Fruit fly (Drosophila melanogaster) whole organism, pupa: Measurements from ENCODE around the gene Gclc.

Experiments used
- CG10348 ChIP-seq: fragments of 200-800 bp; sonication (Bioruptor generic); IDR thresholded peaks from 2 replicates; pipeline ENCODE4 v1.3.6; 2022; ENCODE audit warnings: missing biosample characterization, missing genetic modification characterization
- CG12605 ChIP-seq: fragments of 200-800 bp; sonication (Bioruptor generic); IDR thresholded peaks from 2 replicates; pipeline ENCODE4 v1.3.6; 2022; ENCODE audit warnings: missing biosample characterization, missing genetic modification characterization
- CG13204 ChIP-seq: fragments of 200-800 bp; sonication (Bioruptor generic); optimal IDR thresholded peaks from 2 replicates; lab custom pipeline; 2018; ENCODE audit warnings: missing biosample characterization, mild to moderate bottlenecking, missing genetic modification characterization, moderate library complexity
- CG14655 ChIP-seq: fragments of 200-800 bp; sonication (Bioruptor generic); optimal IDR thresholded peaks from 3 replicates; lab custom pipeline; 2017; ENCODE audit warnings: mild to moderate bottlenecking, missing biosample characterization, missing genetic modification reagents, missing genetic modification characterization
- CG15710 ChIP-seq: fragments of 200-800 bp; sonication (Bioruptor generic); optimal IDR thresholded peaks from 2 replicates; lab custom pipeline; 2018; ENCODE audit warnings: missing biosample characterization, mild to moderate bottlenecking, missing genetic modification characterization, moderate library complexity
- CG17806 ChIP-seq: fragments of 200-800 bp; sonication (Bioruptor generic); optimal IDR thresholded peaks from 2 replicates; lab custom pipeline; 2018; ENCODE audit warnings: missing biosample characterization, mild to moderate bottlenecking, missing genetic modification characterization, moderate library complexity
- CG32121 ChIP-seq: fragments of 200-800 bp; sonication (Bioruptor generic); IDR thresholded peaks from 2 replicates; pipeline ENCODE4 v1.3.6; 2022; ENCODE audit warnings: missing biosample characterization, missing genetic modification characterization
- CG34367 ChIP-seq: fragments of 200-800 bp; sonication (Bioruptor generic); optimal IDR thresholded peaks from 2 replicates; lab custom pipeline; 2018; ENCODE audit warnings: missing biosample characterization, mild to moderate bottlenecking, missing genetic modification characterization
- CG4496 ChIP-seq: fragments of 200-800 bp; sonication (Bioruptor generic); IDR thresholded peaks from 3 replicates; pipeline ENCODE4 v1.3.6; 2022; ENCODE audit warnings: missing biosample characterization, missing genetic modification characterization
- CG8159 ChIP-seq: fragments of 200-800 bp; sonication (Bioruptor generic); optimal IDR thresholded peaks from 3 replicates; lab custom pipeline; 2018; ENCODE audit warnings: missing biosample characterization, mild to moderate bottlenecking, missing genetic modification characterization, moderate library complexity
- CG8301 ChIP-seq: fragments of 200-800 bp; sonication (Bioruptor generic); optimal IDR thresholded peaks from 2 replicates; lab custom pipeline; 2018; ENCODE audit warnings: missing biosample characterization, mild to moderate bottlenecking, missing genetic modification characterization
- CG9948 ChIP-seq: fragments of 200-800 bp; sonication (Bioruptor generic); optimal IDR thresholded peaks from 2 replicates; lab custom pipeline; 2018; ENCODE audit warnings: missing biosample characterization, mild to moderate bottlenecking, missing genetic modification characterization, moderate library complexity
- D1 ChIP-seq: fragments of 200-800 bp; sonication (Bioruptor generic); optimal IDR thresholded peaks from 2 replicates; lab custom pipeline; 2018; ENCODE audit warnings: missing biosample characterization, mild to moderate bottlenecking, missing genetic modification characterization, moderate library complexity
- EcR ChIP-seq: fragments of 200-800 bp; sonication (Bioruptor generic); optimal IDR thresholded peaks from 3 replicates; lab custom pipeline; 2019; ENCODE audit warnings: missing biosample characterization, missing genetic modification characterization, mild to moderate bottlenecking, moderate library complexity, missing genetic modification reagents
- Ets98B ChIP-seq: fragments of 200-800 bp; sonication (Bioruptor generic); IDR thresholded peaks from 2 replicates; pipeline ENCODE4 v1.3.6; 2022; ENCODE audit warnings: missing biosample characterization, missing genetic modification characterization
- Pif1A ChIP-seq: fragments of 200-800 bp; sonication (Bioruptor generic); optimal IDR thresholded peaks from 3 replicates; lab custom pipeline; 2016; ENCODE audit warnings: missing biosample characterization, missing genetic modification characterization
- Pif1B ChIP-seq: fragments of 200-800 bp; sonication (Bioruptor generic); optimal IDR thresholded peaks from 3 replicates; lab custom pipeline; 2016; ENCODE audit warnings: missing biosample characterization, missing genetic modification characterization
- Snoo ChIP-seq: fragments of 200-800 bp; sonication (Bioruptor generic); optimal IDR thresholded peaks from 3 replicates; lab custom pipeline; 2017; ENCODE audit warnings: missing biosample characterization, mild to moderate bottlenecking, missing genetic modification characterization, inconsistent platforms
- fd96Ca ChIP-seq: fragments of 200-800 bp; sonication (Bioruptor generic); IDR thresholded peaks from 3 replicates; pipeline ENCODE4 v1.3.6; 2022; ENCODE audit warnings: missing biosample characterization, missing genetic modification characterization
- gl ChIP-seq: fragments of 200-800 bp; sonication (Bioruptor generic); optimal IDR thresholded peaks from 2 replicates; lab custom pipeline; 2018; ENCODE audit warnings: missing biosample characterization, mild to moderate bottlenecking, missing genetic modification characterization
- rn ChIP-seq: fragments of 200-800 bp; sonication (Bioruptor generic); IDR thresholded peaks from 2 replicates; pipeline ENCODE4 v1.3.6; 2022; ENCODE audit warnings: missing biosample characterization, missing genetic modification characterization

The Gclc gene

dm6 chrX:8113386-8114279, 2.3 kb downstream of the Gclc start:
- TF ChIP-seq CG34367 (tag; lab: Kevin White, UChicago) (no peak), fd96Ca (GFP tag; lab: Robert Waterston, UW) (0 out of 3 replicates have a peak, but pooled peaks have one; percentile 10), CG9948 (peak; percentile 5), CG13204 (no peak), CG15710 (tag; lab: Kevin White, UChicago) (peak; percentile 8), Snoo (tag; lab: Kevin White, UChicago) (no peak)

- TF ChIP-seq fd96Ca (GFP tag; lab: Robert Waterston, UW): 0 out of 3 replicates have a peak, but pooled peaks have one; percentile 14
- TF ChIP-seq Pif1B: no peak
Measured at dm6 chrX:8112715-8113114, 3.2 kb downstream of the Gclc start.

dm6 chrX:8110984-8111383, 5.0 kb downstream of the Gclc start:
- TF ChIP-seq CG10348 (GFP tag; lab: Robert Waterston, UW): no peak
- no peak for TF ChIP-seq Ets98B (GFP tag; lab: Robert Waterston, UW)
- TF ChIP-seq EcR: no peak
- TF ChIP-seq CG13204: no peak
- no peak for TF ChIP-seq CG32121 (GFP tag; lab: Robert Waterston, UW)
- TF ChIP-seq CG15710 (tag; lab: Kevin White, UChicago): no peak
- no peak for TF ChIP-seq Pif1B
- no peak for TF ChIP-seq CG8159 (tag; lab: Kevin White, UChicago)
- TF ChIP-seq D1 (tag; lab: Kevin White, UChicago): no peak
- TF ChIP-seq Snoo (tag; lab: Kevin White, UChicago): no peak
- no peak for TF ChIP-seq CG8301 (tag; lab: Kevin White, UChicago)
- TF ChIP-seq CG9948: no peak
- no peak for TF ChIP-seq CG4496 (GFP tag; lab: Robert Waterston, UW)
- no peak for TF ChIP-seq Pif1A
- TF ChIP-seq CG17806 (tag; lab: Kevin White, UChicago): no peak
- TF ChIP-seq gl (tag; lab: Kevin White, UChicago): no peak
- no peak for TF ChIP-seq fd96Ca (GFP tag; lab: Robert Waterston, UW)
- TF ChIP-seq CG14655 (GFP tag; lab: Kevin White, UChicago): no peak
- no peak for TF ChIP-seq rn (GFP tag; lab: Robert Waterston, UW)

- TF ChIP-seq CG8159 (tag; lab: Kevin White, UChicago) (no peak), Pif1B (no peak), CG17806 (tag; lab: Kevin White, UChicago) (no peak), CG9948 (no peak), Pif1A (no peak)
Measured at dm6 chrX:8107936-8108335, 8.0 kb downstream of the Gclc start.

- no peak for TF ChIP-seq Pif1B
- TF ChIP-seq CG4496 (GFP tag; lab: Robert Waterston, UW): no peak
- TF ChIP-seq CG13204: no peak
- TF ChIP-seq, all 21 proteins: peak for 0
Measured at dm6 chrX:8106281-8107050, 9.5 kb downstream of the Gclc start.

dm6 chrX:8101479-8102198, 14.3 kb downstream of the Gclc start, which contains the start of gene CG2258:
CG2258 (minus strand) TSS chrX:8102095.
- TF ChIP-seq rn (GFP tag; lab: Robert Waterston, UW) (peak; percentile 91), CG8159 (tag; lab: Kevin White, UChicago) (peak; percentile 88), CG9948 (peak; percentile 88), CG14655 (GFP tag; lab: Kevin White, UChicago) (peak; percentile 93), CG8301 (tag; lab: Kevin White, UChicago) (peak; percentile 91), Pif1B (peak; percentile 91), CG4496 (GFP tag; lab: Robert Waterston, UW) (peak; percentile 98), CG17806 (tag; lab: Kevin White, UChicago) (peak; percentile 89), gl (tag; lab: Kevin White, UChicago) (peak; percentile 70), CG12605 (GFP tag; lab: Robert Waterston, UW) (peak; percentile 96), Ets98B (GFP tag; lab: Robert Waterston, UW) (peak; percentile 97), Pif1A (peak; percentile 88), Snoo (tag; lab: Kevin White, UChicago) (peak; percentile 40), CG13204 (peak; percentile 73), fd96Ca (GFP tag; lab: Robert Waterston, UW) (peak; percentile 96), EcR (no peak), CG15710 (tag; lab: Kevin White, UChicago) (peak; percentile 91), CG10348 (GFP tag; lab: Robert Waterston, UW) (peak; percentile 73; the same call in 1 of the 2 replicates), CG32121 (GFP tag; lab: Robert Waterston, UW) (peak; percentile 97), CG34367 (tag; lab: Kevin White, UChicago) (peak; percentile 87), D1 (tag; lab: Kevin White, UChicago) (peak; percentile 37)
